Fruit fly (Drosophila melanogaster): ENCODE results near the gene CG14456.

- TF ChIP-seq fru (GFP tag; optimal IDR thresholded peaks at IDR 0.05) (no peak), psq (GFP tag; optimal IDR thresholded peaks at IDR 0.05) (no peak), br (GFP tag; optimal IDR thresholded peaks at IDR 0.05) (no peak), dmrt93B (GFP tag; optimal IDR thresholded peaks at IDR 0.05) (no peak), N (GFP tag; optimal IDR thresholded peaks at IDR 0.05) (no peak), Myc (optimal IDR thresholded peaks at IDR 0.05) (no peak), jim (GFP tag; optimal IDR thresholded peaks at IDR 0.05) (no peak), brk (GFP tag; optimal IDR thresholded peaks at IDR 0.05) (no peak), h (GFP tag; optimal IDR thresholded peaks at IDR 0.05) (no peak), GATAd (GFP tag; optimal IDR thresholded peaks at IDR 0.05) (no peak)
These were observed 38.6 kb upstream of the CG14456 start, which contains the start of gene CG33770 for dm6 chr3L:22648372-22648771.

Measured in whole organism, wandering third instar larva.